Worm (Caenorhabditis elegans) whole organism, L4 larva: ENCODE results near the gene npl-10.

ENCODE experiments used
- ceh-44 ChIP-seq: fragments of 200-800 bp; sonication (Bioruptor generic); IDR thresholded peaks from 2 replicates; pipeline ENCODE4 v1.3.6; 2022; ENCODE audit warnings: missing genetic modification reagents, missing genetic modification characterization, missing compliant biosample characterization
- nhr-25 ChIP-seq: sonication (generic microtip); optimal IDR thresholded peaks from 2 replicates; lab custom pipeline; 2017; ENCODE audit warnings: missing genetic modification characterization, mild to moderate bottlenecking, missing compliant biosample characterization, antibody characterized with exemption, moderate library complexity, borderline replicate concordance; ENCODE audit not compliant: insufficient read depth
- pha-4 ChIP-seq, 2 experiments: fragments of 150-350 bp in 1 of 2; fragments of 200-800 bp in 1 of 2; sonication (Bioruptor generic) in 1 of 2; IDR thresholded peaks in 1 of 2; optimal IDR thresholded peaks in 1 of 2; 2 replicates each; pipeline versions ENCODE4 v1.3.6 to Lab custom; 2014 to 2022; ENCODE audit warnings: missing genetic modification characterization in 2 of 2, missing genetic modification reagents in 2 of 2, missing biosample characterization in 1 of 2, missing compliant biosample characterization in 1 of 2
- unc-62 ChIP-seq, 3 experiments: fragments of 150-350 bp in 1 of 3; sonication (generic microtip); optimal IDR thresholded peaks in 2 of 3; peaks in 1 of 3; 1 replicate in 1 of 3; 2 replicates in 2 of 3; lab custom pipeline; 2014 to 2017; ENCODE audit warnings: missing biosample characterization in 3 of 3, missing genetic modification characterization in 3 of 3, missing genetic modification reagents in 3 of 3, missing genotype in 1 of 3

DNA sequence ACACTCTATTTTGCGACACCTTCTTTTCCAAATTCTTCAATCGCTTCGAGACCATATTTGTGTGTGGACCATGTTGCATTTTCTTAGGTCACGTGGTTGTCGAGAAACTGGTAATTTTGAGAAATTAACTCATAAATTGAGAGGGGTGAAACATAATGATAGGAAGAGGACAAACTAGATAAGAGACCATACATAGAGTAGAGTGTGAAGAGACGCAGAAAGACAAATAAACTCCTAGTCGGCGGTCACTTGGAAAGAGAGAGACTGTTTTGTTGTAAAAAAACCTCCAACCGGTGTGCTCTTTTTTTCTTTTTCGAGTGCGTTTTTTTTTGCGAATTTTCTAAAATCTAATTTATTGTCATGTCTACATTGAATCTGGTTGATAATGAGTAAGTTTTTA, 24.3 kb upstream of the npl-10 start, which contains the start of gene R10E9.3:
- TF ChIP-seq unc-62 (GFP tag; optimal IDR thresholded peaks at IDR 0.05 in 1 of 2; lab: Kevin White, UChicago) (no peak), unc-62 (tag; optimal IDR thresholded peaks at IDR 0.05; lab: Kevin White, UChicago) (no peak), nhr-25 (tag; lab: Kevin White, UChicago) (no peak), pha-4 (GFP tag; IDR thresholded peaks at IDR 0.05; lab: Robert Waterston, UW) (no peak), pha-4 (tag; optimal IDR thresholded peaks at IDR 0.05; lab: Kevin White, UChicago) (no peak), ceh-44 (GFP tag; lab: Robert Waterston, UW) (no peak)
